Fruit fly (Drosophila melanogaster) S2 (cell line): Measurements from ENCODE around the gene MtnE.

Experiments
- CG8478 ChIP-seq: fragments of >200 bp; optimal IDR thresholded peaks from 2 replicates; lab custom pipeline; 2018
- CTCF ChIP-seq, 2 experiments: fragments of >200 bp; optimal IDR thresholded peaks; 2 replicates each; lab custom pipeline; 2018

- TF ChIP-seq CG8478 (lab: Kevin White, UChicago) (no peak), CTCF (optimal IDR thresholded peaks at IDR 0.05; lab: Kevin White, UChicago) (no peak)
Measured at dm6 chr3R:20501910-20502309, 32.6 kb downstream of the MtnE start, which contains the start of gene CG46441.
